Worm (Caenorhabditis elegans) whole organism, L4 larva: Measurements from ENCODE around the gene Y17G7B.12.

Experiments used
- F26F4.8 ChIP-seq: fragments of 200-800 bp; sonication (Bioruptor generic); conservative IDR thresholded peaks from 2 replicates; pipeline ENCODE4 v1.3.6; 2022; ENCODE audit warnings: missing genetic modification characterization, missing compliant biosample characterization
- F37D6.2 ChIP-seq: sonication (generic microtip); optimal IDR thresholded peaks from 2 replicates; lab custom pipeline; 2016; ENCODE audit warnings: mild to moderate bottlenecking, missing genetic modification characterization, missing compliant biosample characterization
- F44E2.7 ChIP-seq: fragments of 200-800 bp; sonication (Bioruptor generic); IDR thresholded peaks from 2 replicates; pipeline ENCODE4 v2.1.2; 2022; ENCODE audit warnings: missing genetic modification characterization, missing compliant biosample characterization
- R02D3.7 ChIP-seq: fragments of 150-350 bp; sonication (generic microtip); optimal IDR thresholded peaks from 3 replicates; lab custom pipeline; 2014; ENCODE audit warnings: missing biosample characterization, missing genetic modification characterization
- T20F7.1 ChIP-seq: fragments of 200-800 bp; sonication (Bioruptor generic); optimal IDR thresholded peaks from 2 replicates; lab custom pipeline; 2018; ENCODE audit warnings: mild to moderate bottlenecking, missing genetic modification characterization, missing compliant biosample characterization
- T26A8.4 ChIP-seq: fragments of 200-800 bp; sonication (Bioruptor generic); IDR thresholded peaks from 2 replicates; pipeline ENCODE4 v1.3.6; 2022; ENCODE audit warnings: missing genetic modification characterization, missing compliant biosample characterization
- Y105C5A.15 ChIP-seq: fragments of 200-800 bp; sonication (Bioruptor generic); IDR thresholded peaks from 2 replicates; pipeline ENCODE4 v1.3.6; 2022; ENCODE audit warnings: missing genetic modification characterization, missing compliant biosample characterization
- Y5F2A.4 ChIP-seq: fragments of 200-800 bp; sonication (Bioruptor generic); optimal IDR thresholded peaks from 2 replicates; lab custom pipeline; 2018; ENCODE audit warnings: mild to moderate bottlenecking, missing genetic modification characterization, missing compliant biosample characterization
- aha-1 ChIP-seq: fragments of 150-350 bp; peaks from one replicate; lab custom pipeline; 2014; ENCODE audit warnings: missing biosample characterization, missing genetic modification characterization
- aly-2 ChIP-seq: sonication (generic microtip); optimal IDR thresholded peaks from 2 replicates; lab custom pipeline; 2018; ENCODE audit warnings: missing biosample characterization, missing genetic modification characterization
- ama-1 ChIP-seq: fragments of 150-350 bp; optimal IDR thresholded peaks from 2 replicates; lab custom pipeline; 2014; ENCODE audit warnings: inconsistent platforms, mixed read lengths
- ces-1 ChIP-seq: fragments of 150-350 bp; sonication (generic microtip); optimal IDR thresholded peaks from 4 replicates; lab custom pipeline; 2014; ENCODE audit warnings: missing biosample characterization, missing genetic modification reagents, missing genetic modification characterization
- ctbp-1 ChIP-seq: fragments of 200-800 bp; sonication (Bioruptor generic); IDR thresholded peaks from 2 replicates; pipeline ENCODE4 v1.3.6; 2022; ENCODE audit warnings: missing genetic modification reagents, missing genetic modification characterization, missing compliant biosample characterization
- daf-12 ChIP-seq: fragments of 150-350 bp; optimal IDR thresholded peaks from 2 replicates; lab custom pipeline; 2014; ENCODE audit warnings: missing biosample characterization, missing genetic modification reagents, missing genetic modification characterization
- daf-16 ChIP-seq, 3 experiments: sonication (generic microtip); optimal IDR thresholded peaks; 2 replicates each; lab custom pipeline; 2016 to 2017; ENCODE audit warnings: missing genetic modification characterization in 3 of 3, missing genetic modification reagents in 3 of 3, mild to moderate bottlenecking in 2 of 3, missing compliant biosample characterization in 2 of 3, missing biosample characterization in 1 of 3, moderate library complexity in 1 of 3
- daf-19 ChIP-seq: fragments of 200-800 bp; sonication (Bioruptor generic); conservative IDR thresholded peaks from 2 replicates; pipeline ENCODE4 v1.3.6; 2022; ENCODE audit warnings: missing genetic modification characterization, missing compliant biosample characterization
- daf-8 ChIP-seq: fragments of 200-800 bp; sonication (Bioruptor generic); IDR thresholded peaks from 2 replicates; pipeline ENCODE4 v1.3.6; 2022; ENCODE audit warnings: missing genetic modification characterization, missing compliant biosample characterization
- dmd-6 ChIP-seq: fragments of 200-800 bp; sonication (Bioruptor generic); IDR thresholded peaks from 2 replicates; pipeline ENCODE4 v1.3.6; 2022; ENCODE audit warnings: missing genetic modification reagents, missing genetic modification characterization, missing compliant biosample characterization
- dpl-1 ChIP-seq: fragments of 150-350 bp; optimal IDR thresholded peaks from 2 replicates; lab custom pipeline; 2014; ENCODE audit warnings: missing biosample characterization, missing genetic modification reagents, missing genetic modification characterization
- duxl-1 ChIP-seq: sonication (generic microtip); optimal IDR thresholded peaks from 2 replicates; lab custom pipeline; 2016; ENCODE audit warnings: mild to moderate bottlenecking, missing genetic modification characterization, moderate library complexity, missing compliant biosample characterization; ENCODE audit not compliant: poor library complexity
- dve-1 ChIP-seq: sonication (generic microtip); optimal IDR thresholded peaks from 2 replicates; lab custom pipeline; 2017; ENCODE audit warnings: antibody characterized with exemption, mild to moderate bottlenecking, missing genetic modification characterization, missing compliant biosample characterization; ENCODE audit not compliant: insufficient read depth
- fkh-10 ChIP-seq: fragments of 150-350 bp; optimal IDR thresholded peaks from 2 replicates; lab custom pipeline; 2014; ENCODE audit warnings: missing biosample characterization, missing genetic modification reagents, missing genetic modification characterization
- fos-1 ChIP-seq: fragments of 150-350 bp; optimal IDR thresholded peaks from 2 replicates; lab custom pipeline; 2014; ENCODE audit warnings: missing biosample characterization, missing genetic modification characterization
- hif-1 ChIP-seq, 2 experiments: sonication (generic microtip); optimal IDR thresholded peaks; 2 replicates each; lab custom pipeline; 2016 to 2017; ENCODE audit warnings: missing compliant biosample characterization in 2 of 2, missing genetic modification characterization in 2 of 2, missing genetic modification reagents in 2 of 2, missing genotype in 2 of 2, mild to moderate bottlenecking in 1 of 2
- hlh-30 ChIP-seq: sonication (generic microtip); optimal IDR thresholded peaks from 2 replicates; lab custom pipeline; 2017; ENCODE audit warnings: antibody characterized with exemption, mild to moderate bottlenecking, missing genetic modification characterization, missing compliant biosample characterization; ENCODE audit not compliant: insufficient read depth
- lin-13 ChIP-seq: fragments of 150-350 bp; optimal IDR thresholded peaks from 2 replicates; lab custom pipeline; 2014; ENCODE audit warnings: missing biosample characterization, missing genetic modification reagents, missing genetic modification characterization
- madf-5 ChIP-seq, 2 experiments: fragments of 200-800 bp; sonication (Bioruptor generic); IDR thresholded peaks; 2 replicates each; pipeline ENCODE4 v1.3.6; 2022; ENCODE audit warnings: missing compliant biosample characterization in 2 of 2, missing genetic modification characterization in 2 of 2
- mdl-1 ChIP-seq, 2 experiments: fragments of 150-350 bp in 1 of 2; sonication (generic microtip) in 1 of 2; optimal IDR thresholded peaks; 2 replicates each; lab custom pipeline; 2014 to 2017; ENCODE audit warnings: missing biosample characterization in 2 of 2, missing genetic modification characterization in 2 of 2
- mep-1 ChIP-seq: fragments of 150-350 bp; sonication (generic microtip); optimal IDR thresholded peaks from 3 replicates; lab custom pipeline; 2014; ENCODE audit warnings: missing biosample characterization, missing genetic modification characterization
- mes-2 ChIP-seq: sonication (generic microtip); optimal IDR thresholded peaks from 2 replicates; lab custom pipeline; 2016; ENCODE audit warnings: missing genotype, mild to moderate bottlenecking, missing genetic modification characterization, missing compliant biosample characterization; ENCODE audit not compliant: poor library complexity, severe bottlenecking
- mxl-2 ChIP-seq: fragments of 200-800 bp; sonication (Bioruptor generic); conservative IDR thresholded peaks from 2 replicates; pipeline ENCODE4 v1.3.6; 2022; ENCODE audit warnings: missing genetic modification reagents, missing genetic modification characterization, missing compliant biosample characterization
- mxl-3 ChIP-seq: fragments of 200-800 bp; sonication (Bioruptor generic); optimal IDR thresholded peaks from 2 replicates; lab custom pipeline; 2018; ENCODE audit warnings: mild to moderate bottlenecking, missing genetic modification characterization, missing compliant biosample characterization
- nhr-25 ChIP-seq: sonication (generic microtip); optimal IDR thresholded peaks from 2 replicates; lab custom pipeline; 2017; ENCODE audit warnings: missing genetic modification characterization, mild to moderate bottlenecking, missing compliant biosample characterization, antibody characterized with exemption, moderate library complexity, borderline replicate concordance; ENCODE audit not compliant: insufficient read depth
- nhr-48 ChIP-seq: sonication (generic microtip); optimal IDR thresholded peaks from 2 replicates; lab custom pipeline; 2016; ENCODE audit warnings: mild to moderate bottlenecking, missing genetic modification characterization, missing compliant biosample characterization
- nhr-6 ChIP-seq: fragments of 150-350 bp; optimal IDR thresholded peaks from 2 replicates; lab custom pipeline; 2014; ENCODE audit warnings: missing biosample characterization, missing genetic modification characterization
- pqm-1 ChIP-seq: sonication (generic microtip); optimal IDR thresholded peaks from 2 replicates; lab custom pipeline; 2017; ENCODE audit warnings: missing biosample characterization, missing genetic modification characterization
- rbr-2 ChIP-seq: sonication (generic microtip); optimal IDR thresholded peaks from 2 replicates; lab custom pipeline; 2016; ENCODE audit warnings: missing genotype, missing genetic modification characterization, missing compliant biosample characterization
- set-16 ChIP-seq: fragments of 200-800 bp; sonication (Bioruptor generic); IDR thresholded peaks from 2 replicates; pipeline ENCODE4 v1.3.6; 2022; ENCODE audit warnings: missing genetic modification reagents, missing genetic modification characterization, missing compliant biosample characterization
- snpc-1.2 ChIP-seq: fragments of 200-800 bp; sonication (Bioruptor generic); IDR thresholded peaks from 2 replicates; pipeline ENCODE4 v1.3.6; 2022; ENCODE audit warnings: missing genetic modification reagents, missing genetic modification characterization, missing compliant biosample characterization
- unc-62 ChIP-seq, 3 experiments: fragments of 150-350 bp in 1 of 3; sonication (generic microtip); optimal IDR thresholded peaks in 2 of 3; peaks in 1 of 3; 1 replicate in 1 of 3; 2 replicates in 2 of 3; lab custom pipeline; 2014 to 2017; ENCODE audit warnings: missing biosample characterization in 3 of 3, missing genetic modification characterization in 3 of 3, missing genetic modification reagents in 3 of 3, missing genotype in 1 of 3
- vab-7 ChIP-seq: fragments of 200-800 bp; sonication (Bioruptor generic); IDR thresholded peaks from 2 replicates; pipeline ENCODE4 v1.3.6; 2022; ENCODE audit warnings: missing genetic modification reagents, missing genetic modification characterization, missing compliant biosample characterization
- zfp-2 ChIP-seq: sonication (generic microtip); optimal IDR thresholded peaks from 2 replicates; lab custom pipeline; 2016; ENCODE audit warnings: mild to moderate bottlenecking, missing genetic modification characterization, missing compliant biosample characterization
- zfp-3 ChIP-seq: fragments of 200-800 bp; sonication (Bioruptor generic); conservative IDR thresholded peaks from 2 replicates; pipeline ENCODE4 v1.3.6; 2022; ENCODE audit warnings: missing genetic modification reagents, missing genetic modification characterization, missing compliant biosample characterization
- zip-11 ChIP-seq: fragments of 200-800 bp; sonication (Bioruptor generic); IDR thresholded peaks from 2 replicates; pipeline ENCODE4 v1.3.6; 2022; ENCODE audit warnings: missing genetic modification characterization, missing compliant biosample characterization
- zip-2 ChIP-seq: fragments of 150-350 bp; optimal IDR thresholded peaks from 2 replicates; lab custom pipeline; 2014; ENCODE audit warnings: missing biosample characterization, missing genetic modification characterization
- ztf-7 ChIP-seq: fragments of 150-350 bp; optimal IDR thresholded peaks from 2 replicates; lab custom pipeline; 2014; ENCODE audit warnings: missing biosample characterization, missing genetic modification characterization

The Y17G7B.12 gene

ce11 chrII:11979449-11980095 is 44.1 kb upstream of the Y17G7B.12 start, which contains the start of the genes ash-2 and Y17G7B.20 (continued):
- TF ChIP-seq zip-11 (GFP tag; lab: Robert Waterston, UW): no peak
- TF ChIP-seq mes-2 (tag; lab: Kevin White, UChicago): peak; percentile 59
- TF ChIP-seq duxl-1 (tag; lab: Kevin White, UChicago): no peak
- no peak for TF ChIP-seq Y5F2A.4
- no peak for TF ChIP-seq R02D3.7
- no peak for TF ChIP-seq mdl-1 (tag; optimal IDR thresholded peaks at IDR 0.05; lab: Kevin White, UChicago)
- TF ChIP-seq F26F4.8 (GFP tag; lab: Robert Waterston, UW): no peak
- no peak for TF ChIP-seq aly-2
- no peak for TF ChIP-seq unc-62 (GFP tag; optimal IDR thresholded peaks at IDR 0.05 in 1 of 2; lab: Kevin White, UChicago)
- TF ChIP-seq unc-62 (tag; optimal IDR thresholded peaks at IDR 0.05; lab: Kevin White, UChicago): no peak
- TF ChIP-seq zfp-2 (tag; lab: Kevin White, UChicago): no peak
- no peak for TF ChIP-seq hif-1 (tag; optimal IDR thresholded peaks at IDR 0.05; lab: Kevin White, UChicago)

- TF ChIP-seq mxl-2 (GFP tag; lab: Robert Waterston, UW) (no peak), vab-7 (GFP tag; lab: Robert Waterston, UW) (peak; percentile 82), nhr-6 (tag; lab: Kevin White, UChicago) (peak; percentile 33), daf-12 (no peak), dve-1 (peak; percentile 91), ama-1 (lab: Kevin White, UChicago) (no peak), T26A8.4 (no peak), set-16 (GFP tag; lab: Robert Waterston, UW) (no peak), Y105C5A.15 (0 out of 2 replicates have a peak, but pooled peaks have one; percentile 26), mxl-3 (no peak), zip-2 (no peak), dpl-1 (GFP tag; lab: Kevin White, UChicago) (peak; percentile 86), mep-1 (tag; lab: Kevin White, UChicago) (peak; percentile 95), lin-13 (GFP tag; lab: Kevin White, UChicago) (peak; percentile 73), F37D6.2 (tag; lab: Kevin White, UChicago) (peak; percentile 82), zfp-2 (tag; lab: Kevin White, UChicago) (peak; percentile 95), daf-8 (GFP tag; lab: Robert Waterston, UW) (no peak), mdl-1 (tag; optimal IDR thresholded peaks at IDR 0.05; lab: Kevin White, UChicago) (peak in 1 of 2 experiments; percentile 43), fos-1 (tag; lab: Kevin White, UChicago) (no peak), pqm-1 (no peak), daf-19 (GFP tag; lab: Robert Waterston, UW) (no peak), aha-1 (tag; lab: Kevin White, UChicago) (peak; percentile 98), madf-5 (GFP tag; IDR thresholded peaks at IDR 0.05; lab: Robert Waterston, UW) (peak in 1 of 2 experiments; percentile 64; a peak in 1 of 4 replicates), unc-62 (GFP tag; optimal IDR thresholded peaks at IDR 0.05 in 1 of 2; lab: Kevin White, UChicago) (peak in 1 of 2 experiments; percentile 3), unc-62 (tag; optimal IDR thresholded peaks at IDR 0.05; lab: Kevin White, UChicago) (no peak), rbr-2 (tag; lab: Kevin White, UChicago) (peak; percentile 90), daf-16 (GFP tag; optimal IDR thresholded peaks at IDR 0.05; lab: Kevin White, UChicago) (peak; percentile 36 to 58), daf-16 (tag; optimal IDR thresholded peaks at IDR 0.05; lab: Kevin White, UChicago) (peak; percentile 69), ces-1 (GFP tag; lab: Kevin White, UChicago) (peak; percentile 83), snpc-1.2 (peak; percentile 59; the same call in 1 of the 2 replicates), hlh-30 (peak; percentile 72), zip-11 (GFP tag; lab: Robert Waterston, UW) (no peak), T20F7.1 (GFP tag; lab: Kevin White, UChicago) (peak; percentile 89), fkh-10 (GFP tag; lab: Kevin White, UChicago) (peak; percentile 92), ctbp-1 (GFP tag; lab: Robert Waterston, UW) (peak; percentile 65), nhr-48 (tag; lab: Kevin White, UChicago) (peak; percentile 63), dmd-6 (GFP tag; lab: Robert Waterston, UW) (no peak; the same call in 1 of the 2 replicates), ztf-7 (tag; lab: Kevin White, UChicago) (peak; percentile 0), zfp-3 (GFP tag; lab: Robert Waterston, UW) (peak; percentile 89), nhr-25 (tag; lab: Kevin White, UChicago) (peak; percentile 30), F44E2.7 (GFP tag; lab: Robert Waterston, UW) (no peak)
These were observed 43.6 kb upstream of the Y17G7B.12 start for ce11 chrII:11980110-11980509.
